Worm (Caenorhabditis elegans): ENCODE data around the gene F01F1.2.

DNA sequence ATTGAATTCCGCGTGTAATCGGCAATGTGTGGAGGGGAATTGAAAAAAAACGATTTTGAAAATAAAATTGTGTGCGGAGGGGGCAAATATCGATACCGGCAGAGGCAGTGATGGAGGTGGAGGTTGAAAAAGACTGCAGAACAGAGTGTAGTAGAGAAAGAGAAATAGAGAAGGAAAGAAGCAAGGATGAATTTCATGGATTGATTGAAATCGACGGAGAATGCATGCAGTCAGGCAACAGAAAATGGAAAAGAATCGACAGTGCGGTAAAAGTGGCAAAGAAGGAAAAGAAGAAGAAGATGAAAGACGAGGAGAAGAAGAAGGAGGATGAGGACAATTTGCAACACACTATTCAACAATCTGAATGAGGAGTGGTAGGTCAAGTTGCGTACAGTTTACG lies 41.5 kb upstream of the F01F1.2 start, which contains the start of gene W04D12.1:
- TF ChIP-seq pha-4 (tag; optimal IDR thresholded peaks at IDR 0.05) = no peak
- TF ChIP-seq unc-62 (GFP tag; optimal IDR thresholded peaks at IDR 0.05) = no peak
- no peak for TF ChIP-seq snpc-4 (tag; optimal IDR thresholded peaks at IDR 0.05)
- TF ChIP-seq nhr-28 (tag; optimal IDR thresholded peaks at IDR 0.05) = no peak
- no peak for TF ChIP-seq cnd-1 (tag; optimal IDR thresholded peaks at IDR 0.05)
- TF ChIP-seq nhr-237 (tag; optimal IDR thresholded peaks at IDR 0.05) = peak; percentile 27
- TF ChIP-seq lsy-2 (tag; optimal IDR thresholded peaks at IDR 0.05) = no peak
- TF ChIP-seq M03D4.4 (tag; optimal IDR thresholded peaks at IDR 0.05) = no peak
- TF ChIP-seq lin-13 (tag; optimal IDR thresholded peaks at IDR 0.05) = no peak
- no peak for TF ChIP-seq nhr-12 (tag; optimal IDR thresholded peaks at IDR 0.05)
- TF ChIP-seq sptf-1 (tag; optimal IDR thresholded peaks at IDR 0.05) = peak; percentile 21
- no peak for TF ChIP-seq blmp-1 (tag; optimal IDR thresholded peaks at IDR 0.05)
- no peak for TF ChIP-seq ztf-11 (tag; optimal IDR thresholded peaks at IDR 0.05)

Measured in whole organism, mixed stage, embryonic.